Worm (Caenorhabditis elegans) whole organism, L2 larva: ENCODE measurements around the gene ZK643.6.
A peak's percentile ranks its signal among the peaks of the same experiment; 100 is the strongest.

Experiments used
- C34F6.9 ChIP-seq: fragments of 150-350 bp; optimal IDR thresholded peaks from 2 replicates; lab custom pipeline; 2014; ENCODE audit warnings: missing biosample characterization, missing genetic modification characterization
- F13H6.1 ChIP-seq: sonication (generic microtip); optimal IDR thresholded peaks from 2 replicates; lab custom pipeline; 2016; ENCODE audit warnings: missing genetic modification characterization, missing compliant biosample characterization
- R02D3.7 ChIP-seq: fragments of 150-350 bp; optimal IDR thresholded peaks from 2 replicates; lab custom pipeline; 2014; ENCODE audit warnings: missing biosample characterization, missing genetic modification characterization
- Y55F3AM.14 ChIP-seq: fragments of 200-800 bp; sonication (Bioruptor generic); optimal IDR thresholded peaks from 2 replicates; lab custom pipeline; 2018; ENCODE audit warnings: mild to moderate bottlenecking, missing genetic modification characterization, missing compliant biosample characterization
- ZK546.5 ChIP-seq: sonication (generic microtip); optimal IDR thresholded peaks from 2 replicates; lab custom pipeline; 2017; ENCODE audit warnings: missing biosample characterization, missing genetic modification characterization
- ama-1 ChIP-seq: fragments of 150-350 bp; optimal IDR thresholded peaks from 2 replicates; lab custom pipeline; 2018; ENCODE audit warnings: inconsistent platforms
- blmp-1 ChIP-seq: sonication (generic microtip); optimal IDR thresholded peaks from 2 replicates; lab custom pipeline; 2017; ENCODE audit warnings: missing genetic modification characterization, mild to moderate bottlenecking, missing compliant biosample characterization, antibody characterized with exemption, moderate library complexity; ENCODE audit not compliant: insufficient read depth
- ceh-16 ChIP-seq: fragments of 150-350 bp; optimal IDR thresholded peaks from 2 replicates; lab custom pipeline; 2014; ENCODE audit warnings: missing biosample characterization, missing genetic modification characterization
- crh-2 ChIP-seq: sonication (generic microtip); optimal IDR thresholded peaks from 2 replicates; lab custom pipeline; 2017; ENCODE audit warnings: missing biosample characterization, missing genetic modification characterization
- dmd-4 ChIP-seq: sonication (generic microtip); optimal IDR thresholded peaks from 2 replicates; lab custom pipeline; 2017; ENCODE audit warnings: missing biosample characterization, missing genetic modification characterization
- elt-3 ChIP-seq: sonication (generic microtip); optimal IDR thresholded peaks from 2 replicates; lab custom pipeline; 2017; ENCODE audit warnings: missing biosample characterization, missing genetic modification characterization
- gmeb-1 ChIP-seq: fragments of 150-350 bp; optimal IDR thresholded peaks from 2 replicates; lab custom pipeline; 2014; ENCODE audit warnings: missing biosample characterization, missing genetic modification characterization
- lin-11 ChIP-seq: fragments of 150-350 bp; sonication (generic microtip); optimal IDR thresholded peaks from 2 replicates; lab custom pipeline; 2014; ENCODE audit warnings: missing biosample characterization, missing genetic modification characterization, inconsistent platforms, mixed read lengths
- lin-13 ChIP-seq: fragments of 150-350 bp; optimal IDR thresholded peaks from 2 replicates; lab custom pipeline; 2014; ENCODE audit warnings: missing biosample characterization, missing genetic modification reagents, missing genetic modification characterization
- lsy-2 ChIP-seq, 2 experiments: fragments of 150-350 bp in 1 of 2; sonication (generic microtip) in 1 of 2; optimal IDR thresholded peaks; 2 replicates each; lab custom pipeline; 2014 to 2017; ENCODE audit warnings: missing biosample characterization in 2 of 2, missing genetic modification characterization in 2 of 2
- mab-5 ChIP-seq: fragments of 150-350 bp; optimal IDR thresholded peaks from 2 replicates; lab custom pipeline; 2014; ENCODE audit warnings: missing biosample characterization, missing genetic modification characterization
- mbf-1 ChIP-seq: sonication (generic microtip); optimal IDR thresholded peaks from 2 replicates; lab custom pipeline; 2017; ENCODE audit warnings: missing biosample characterization, missing genetic modification characterization
- nhr-11 ChIP-seq: fragments of 150-350 bp; optimal IDR thresholded peaks from 2 replicates; lab custom pipeline; 2014; ENCODE audit warnings: missing biosample characterization, missing genetic modification characterization
- nhr-12 ChIP-seq: fragments of 150-350 bp; optimal IDR thresholded peaks from 2 replicates; lab custom pipeline; 2014; ENCODE audit warnings: missing biosample characterization, missing genetic modification characterization
- nhr-129 ChIP-seq: fragments of 150-350 bp; optimal IDR thresholded peaks from 2 replicates; lab custom pipeline; 2014; ENCODE audit warnings: missing biosample characterization, missing genetic modification characterization
- nhr-21 ChIP-seq: fragments of 150-350 bp; optimal IDR thresholded peaks from 2 replicates; lab custom pipeline; 2014; ENCODE audit warnings: missing biosample characterization, missing genetic modification characterization
- nhr-25 ChIP-seq: fragments of 150-350 bp; sonication (generic microtip); optimal IDR thresholded peaks from 3 replicates; lab custom pipeline; 2014; ENCODE audit warnings: missing biosample characterization, missing genetic modification characterization
- nhr-77 ChIP-seq: fragments of 150-350 bp; optimal IDR thresholded peaks from 2 replicates; lab custom pipeline; 2014; ENCODE audit warnings: missing biosample characterization, missing genetic modification characterization
- peb-1 ChIP-seq: fragments of 150-350 bp; optimal IDR thresholded peaks from 2 replicates; lab custom pipeline; 2014; ENCODE audit warnings: missing biosample characterization, missing genetic modification characterization
- sem-4 ChIP-seq: fragments of 150-350 bp; optimal IDR thresholded peaks from 2 replicates; lab custom pipeline; 2014; ENCODE audit warnings: missing biosample characterization, missing genetic modification reagents, missing genetic modification characterization
- skn-1 ChIP-seq: sonication (generic microtip); optimal IDR thresholded peaks from 2 replicates; lab custom pipeline; 2017; ENCODE audit warnings: missing biosample characterization, missing genetic modification characterization
- sma-3 ChIP-seq: sonication (generic microtip); optimal IDR thresholded peaks from 2 replicates; lab custom pipeline; 2016; ENCODE audit warnings: missing genetic modification reagents, missing genetic modification characterization, missing compliant biosample characterization
- sma-9 ChIP-seq, 2 experiments: fragments of 150-350 bp in 1 of 2; sonication (generic microtip) in 1 of 2; optimal IDR thresholded peaks; 2 replicates each; lab custom pipeline; 2014 to 2016; ENCODE audit warnings: missing genetic modification characterization in 2 of 2, mild to moderate bottlenecking in 1 of 2, missing biosample characterization in 1 of 2, missing compliant biosample characterization in 1 of 2, missing genetic modification reagents in 1 of 2, moderate library complexity in 1 of 2
- snpc-4 ChIP-seq: fragments of 150-350 bp; optimal IDR thresholded peaks from 2 replicates; lab custom pipeline; 2014; ENCODE audit warnings: missing biosample characterization, missing genetic modification characterization
- unc-39 ChIP-seq: fragments of 150-350 bp; optimal IDR thresholded peaks from 2 replicates; lab custom pipeline; 2014; ENCODE audit warnings: missing biosample characterization, missing genetic modification characterization
- unc-55 ChIP-seq: fragments of 150-350 bp; sonication (generic microtip); optimal IDR thresholded peaks from 3 replicates; lab custom pipeline; 2014; ENCODE audit warnings: missing biosample characterization, missing genetic modification reagents, missing genetic modification characterization
- unc-62 ChIP-seq: fragments of 150-350 bp; optimal IDR thresholded peaks from 2 replicates; lab custom pipeline; 2014; ENCODE audit warnings: missing biosample characterization, missing genetic modification reagents, missing genetic modification characterization
- zag-1 ChIP-seq: fragments of 150-350 bp; optimal IDR thresholded peaks from 2 replicates; lab custom pipeline; 2014; ENCODE audit warnings: missing biosample characterization, missing genetic modification characterization

ZK643.6 gene

ce11 chrIII:8974835-8975234, 14.3 kb upstream of the ZK643.6 start:
- TF ChIP-seq blmp-1 (tag; lab: Kevin White, UChicago) (peak; percentile 28), Y55F3AM.14 (GFP tag; lab: Kevin White, UChicago) (peak; percentile 24), gmeb-1 (no peak), ZK546.5 (no peak), nhr-21 (tag; lab: Kevin White, UChicago) (peak; percentile 58), sem-4 (tag; lab: Kevin White, UChicago) (no peak), C34F6.9 (tag; lab: Kevin White, UChicago) (no peak), lin-13 (no peak)
- TF ChIP-seq, all 48 proteins: peak for 3

DNA sequence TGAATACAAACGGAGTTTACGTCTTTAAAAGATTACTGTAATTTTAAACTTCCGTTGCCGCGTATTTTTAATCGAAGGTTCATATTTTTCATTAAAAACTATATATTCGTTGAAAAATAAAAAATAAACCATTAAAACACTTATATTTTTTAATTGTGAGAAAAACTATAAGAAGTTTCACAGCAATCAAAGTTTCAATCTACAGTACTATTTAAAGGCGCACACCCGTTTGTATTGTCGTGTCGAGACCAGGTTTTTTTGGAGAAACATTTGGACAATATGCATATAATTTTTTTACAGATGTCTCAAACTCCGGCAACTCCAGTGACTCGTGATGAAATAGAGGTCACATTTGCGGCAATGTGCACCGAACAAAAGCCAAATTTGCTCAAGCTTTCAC, 13.3 kb upstream of the ZK643.6 start, which contains the start of gene R08D7.5:
Gene R08D7.5, plus strand, starts transcription at position 301 of the 400 bp plus-strand sequence.
- TF ChIP-seq unc-62 (no peak), nhr-12 (no peak), mbf-1 (tag; lab: Kevin White, UChicago) (no peak), ceh-16 (tag; lab: Kevin White, UChicago) (no peak), dmd-4 (no peak), blmp-1 (tag; lab: Kevin White, UChicago) (no peak), peb-1 (tag; lab: Kevin White, UChicago) (no peak)
- TF ChIP-seq, all 48 proteins: peak for 0

DNA sequence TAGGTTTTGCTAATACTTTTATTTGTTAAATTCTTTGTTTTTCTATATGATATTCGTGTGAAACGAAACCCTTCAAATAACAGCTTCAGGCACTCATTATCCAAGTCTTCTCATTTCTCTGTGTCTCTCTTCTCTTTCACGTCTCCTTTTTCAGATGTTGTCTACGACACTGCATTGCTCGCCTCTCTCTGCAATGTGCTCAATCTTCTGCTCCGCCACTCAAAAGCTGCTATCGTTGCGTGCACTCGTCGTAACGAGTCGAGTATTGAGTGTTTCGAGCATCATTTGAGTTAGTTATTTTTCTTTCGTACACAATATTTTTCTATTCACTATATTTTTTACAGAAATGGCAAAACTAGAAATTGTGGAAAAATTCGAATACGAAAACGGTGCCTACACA, 12.6 kb upstream of the ZK643.6 start:
- TF ChIP-seq C34F6.9 (tag; lab: Kevin White, UChicago) = peak; percentile 10
- TF ChIP-seq sma-3 (GFP tag; lab: Kevin White, UChicago) = no peak
- TF ChIP-seq unc-55 (GFP tag; lab: Kevin White, UChicago) = peak; percentile 12

- peak; percentile 23 for TF ChIP-seq lin-13
- TF ChIP-seq F13H6.1 (tag; lab: Kevin White, UChicago) = peak; percentile 48
- TF ChIP-seq C34F6.9 (tag; lab: Kevin White, UChicago) = peak; percentile 87
- peak; percentile 63 for TF ChIP-seq nhr-129
- peak; percentile 42 for TF ChIP-seq mab-5 (tag; lab: Kevin White, UChicago)
- no peak for TF ChIP-seq snpc-4
- peak; percentile 8 for TF ChIP-seq sma-3 (GFP tag; lab: Kevin White, UChicago)
- peak; percentile 44 for TF ChIP-seq nhr-25
- no peak for TF ChIP-seq zag-1 (tag; lab: Kevin White, UChicago)
- TF ChIP-seq Y55F3AM.14 (GFP tag; lab: Kevin White, UChicago) = no peak
- TF ChIP-seq ceh-16 (tag; lab: Kevin White, UChicago) = no peak
- TF ChIP-seq unc-39 = no peak
- no peak for TF ChIP-seq nhr-77 (tag; lab: Kevin White, UChicago)
- peak; percentile 71 to 83 for TF ChIP-seq lsy-2 (tag; optimal IDR thresholded peaks at IDR 0.05; lab: Kevin White, UChicago)
- no peak for TF ChIP-seq skn-1 (tag; lab: Kevin White, UChicago)
- peak; percentile 72 for TF ChIP-seq gmeb-1
- no peak for TF ChIP-seq elt-3 (tag; lab: Kevin White, UChicago)
- TF ChIP-seq crh-2 (tag; lab: Kevin White, UChicago) = peak; percentile 59
- TF ChIP-seq R02D3.7 = no peak
- peak; percentile 13 for TF ChIP-seq lin-11 (tag; lab: Kevin White, UChicago)
- TF ChIP-seq nhr-11 (tag; lab: Kevin White, UChicago) = no peak
- TF ChIP-seq sma-9 (GFP tag; optimal IDR thresholded peaks at IDR 0.05; lab: Kevin White, UChicago) = peak; percentile 38
- TF ChIP-seq sma-9 (tag; optimal IDR thresholded peaks at IDR 0.05; lab: Kevin White, UChicago) = no peak
- peak; percentile 84 for TF ChIP-seq unc-55 (GFP tag; lab: Kevin White, UChicago)
- TF ChIP-seq ama-1 = no peak
Measured at ce11 chrIII:8971255-8972020, 10.9 kb upstream of the ZK643.6 start, which contains the start of the genes eif-3.D and R08D7.4. Gene eif-3.D, minus strand, starts transcription at chrIII:8971578. Gene R08D7.4, plus strand, starts transcription at chrIII:8971892.

DNA sequence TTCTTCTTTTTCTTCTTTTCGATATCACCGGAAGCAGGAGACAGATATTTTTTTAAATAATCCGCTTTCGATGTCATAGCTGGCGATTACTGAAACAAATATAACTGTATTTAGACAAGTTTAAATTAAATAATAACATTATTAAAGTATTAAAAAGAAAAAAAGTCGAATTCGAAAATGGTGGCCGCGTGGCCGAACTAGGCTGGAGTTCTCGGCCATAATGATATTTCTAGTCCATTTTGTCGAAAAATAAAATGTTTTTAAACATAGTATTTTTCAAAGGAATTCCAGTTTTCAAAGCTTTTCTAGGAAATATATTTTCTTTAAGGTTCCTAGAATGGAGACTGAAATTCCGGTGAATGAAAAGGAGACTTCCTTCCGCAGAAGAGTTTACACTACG, 7.1 kb upstream of the ZK643.6 start, which contains the start of the genes bud-13 and rpap-2:
Gene bud-13, minus strand, starts transcription at position 89 of the 400 bp plus-strand sequence.
Gene rpap-2, plus strand, starts transcription at position 329 of the 400 bp plus-strand sequence.
- TF ChIP-seq unc-55 (GFP tag; lab: Kevin White, UChicago) (peak; percentile 14), zag-1 (tag; lab: Kevin White, UChicago) (no peak)
